Worm (Caenorhabditis elegans) whole organism, L4/young adult: ENCODE data around the gene mec-14.

Experiments used
- dao-5 ChIP-seq: sonication (generic microtip); optimal IDR thresholded peaks from 2 replicates; lab custom pipeline; 2016; ENCODE audit warnings: missing genotype, missing genetic modification characterization, moderate library complexity, missing compliant biosample characterization
- him-1 ChIP-seq: sonication (generic microtip); optimal IDR thresholded peaks from 2 replicates; lab custom pipeline; 2016; ENCODE audit warnings: missing genotype, missing genetic modification reagents, missing genetic modification characterization, missing compliant biosample characterization

DNA sequence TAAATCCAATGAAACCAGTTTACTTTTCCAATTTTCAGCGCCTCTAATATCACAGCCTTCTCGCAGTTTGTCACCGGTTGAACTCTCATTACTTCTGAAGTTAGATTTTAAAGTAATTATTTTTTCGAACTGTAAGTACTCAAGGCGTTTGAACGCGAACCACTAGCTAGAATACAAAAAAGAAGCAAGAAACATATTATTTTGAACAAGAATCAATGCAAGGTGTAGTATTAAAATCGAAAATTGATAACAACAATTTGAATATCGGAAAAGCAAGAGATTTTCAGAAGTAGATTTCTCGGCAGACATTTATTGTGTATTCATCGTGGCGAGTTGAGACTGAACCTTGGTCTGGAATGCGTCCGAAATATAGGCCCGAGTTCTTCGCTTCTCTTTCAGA, 5.2 kb upstream of the mec-14 start, which contains the start of gene exos-9:
- no peak for TF ChIP-seq dao-5 (tag; lab: Kevin White, UChicago)
- TF ChIP-seq him-1, result no peak
